Fruit fly (Drosophila melanogaster) whole organism, embryonic: ENCODE measurements around the gene CG15814.

Experiments
- Aef1 ChIP-seq: fragments of 200-800 bp; sonication (Bioruptor generic); IDR thresholded peaks from 3 replicates; pipeline ENCODE4 v1.3.6; 2022; ENCODE audit warnings: missing biosample characterization, missing genetic modification characterization
- CG4404 ChIP-seq: fragments of 200-800 bp; sonication (Bioruptor generic); IDR thresholded peaks from 2 replicates; pipeline ENCODE4 v1.3.6; 2022; ENCODE audit warnings: missing biosample characterization, missing genetic modification characterization
- Lhr ChIP-seq: fragments of 200-800 bp; sonication (Bioruptor generic); optimal IDR thresholded peaks from 3 replicates; lab custom pipeline; 2017; ENCODE audit warnings: mild to moderate bottlenecking, missing biosample characterization, missing genetic modification reagents, missing genetic modification characterization

dm6 chrX:17845820-17846379, 4.2 kb downstream of the CG15814 start:
- TF ChIP-seq Lhr (GFP tag; lab: Kevin White, UChicago) (no peak), CG4404 (GFP tag; lab: Robert Waterston, UW) (no peak), Aef1 (no peak)
